Worm (Caenorhabditis elegans): ENCODE results near the gene F17E5.2.

Gene F17E5.2

ce11 chrX:12438266-12438665 is 44.2 kb downstream of the F17E5.2 start:
- no peak for TF ChIP-seq T22C8.4 (GFP tag; IDR thresholded peaks at IDR 0.05)
- no peak for TF ChIP-seq ztf-23 (GFP tag; IDR thresholded peaks at IDR 0.05)
- no peak for TF ChIP-seq ztf-29 (GFP tag; IDR thresholded peaks at IDR 0.05)
- TF ChIP-seq ref-1 (GFP tag; conservative IDR thresholded peaks at IDR 0.05) = no peak
- no peak for TF ChIP-seq cog-1 (tag; optimal IDR thresholded peaks at IDR 0.05)
- TF ChIP-seq flt-1 (GFP tag; IDR thresholded peaks at IDR 0.05) = no peak
- TF ChIP-seq klf-2 (GFP tag; conservative IDR thresholded peaks at IDR 0.05) = no peak
- TF ChIP-seq tab-1 (GFP tag; IDR thresholded peaks at IDR 0.05) = no peak
- no peak for TF ChIP-seq med-1 (GFP tag; optimal IDR thresholded peaks at IDR 0.05; ENCODE audit: insufficient read depth)

- no peak for TF ChIP-seq ref-1 (GFP tag; conservative IDR thresholded peaks at IDR 0.05)
- no peak for TF ChIP-seq med-1 (GFP tag; optimal IDR thresholded peaks at IDR 0.05; ENCODE audit: insufficient read depth)
- no peak for TF ChIP-seq cog-1 (tag; optimal IDR thresholded peaks at IDR 0.05)
- no peak for TF ChIP-seq T22C8.4 (GFP tag; IDR thresholded peaks at IDR 0.05)
- no peak for TF ChIP-seq klf-2 (GFP tag; conservative IDR thresholded peaks at IDR 0.05)
- TF ChIP-seq tab-1 (GFP tag; IDR thresholded peaks at IDR 0.05) = no peak
- TF ChIP-seq flt-1 (GFP tag; IDR thresholded peaks at IDR 0.05) = no peak
Measured at ce11 chrX:12439998-12440722, 46.1 kb downstream of the F17E5.2 start.

- no peak for TF ChIP-seq T22C8.4 (GFP tag; IDR thresholded peaks at IDR 0.05)
Measured at ce11 chrX:12444423-12444822, 50.4 kb downstream of the F17E5.2 start.

- TF ChIP-seq med-1 (GFP tag; optimal IDR thresholded peaks at IDR 0.05; ENCODE audit: insufficient read depth) = no peak
- TF ChIP-seq cog-1 (tag; optimal IDR thresholded peaks at IDR 0.05) = no peak
- no peak for TF ChIP-seq T22C8.4 (GFP tag; IDR thresholded peaks at IDR 0.05)
- no peak for TF ChIP-seq tab-1 (GFP tag; IDR thresholded peaks at IDR 0.05)
- no peak for TF ChIP-seq ztf-23 (GFP tag; IDR thresholded peaks at IDR 0.05)
- TF ChIP-seq klf-2 (GFP tag; conservative IDR thresholded peaks at IDR 0.05) = no peak
- TF ChIP-seq flt-1 (GFP tag; IDR thresholded peaks at IDR 0.05) = no peak
Measured at ce11 chrX:12446572-12446971, 52.5 kb downstream of the F17E5.2 start.
